Fruit fly (Drosophila melanogaster) whole organism, prepupa: ENCODE measurements around the gene CG10513.

Experiments
- CG10631 ChIP-seq: fragments of 200-800 bp; sonication (Bioruptor generic); optimal IDR thresholded peaks from 2 replicates; lab custom pipeline; 2016; ENCODE audit warnings: missing biosample characterization, missing genetic modification characterization
- CG16779 ChIP-seq: fragments of 200-800 bp; sonication (Bioruptor generic); optimal IDR thresholded peaks from 3 replicates; lab custom pipeline; 2017; ENCODE audit warnings: missing biosample characterization, mild to moderate bottlenecking, missing genetic modification characterization
- CG31627 ChIP-seq: fragments of 200-800 bp; sonication (Bioruptor generic); optimal IDR thresholded peaks from 3 replicates; lab custom pipeline; 2016; ENCODE audit warnings: missing biosample characterization, missing genetic modification characterization
- CG6792 ChIP-seq: fragments of 200-800 bp; sonication (Bioruptor generic); optimal IDR thresholded peaks from 3 replicates; lab custom pipeline; 2016; ENCODE audit warnings: missing biosample characterization, missing genetic modification characterization
- CG6854 ChIP-seq: fragments of 200-800 bp; sonication (Bioruptor generic); optimal IDR thresholded peaks from 2 replicates; lab custom pipeline; 2017; ENCODE audit warnings: missing biosample characterization, mild to moderate bottlenecking, missing genetic modification characterization
- Eip75B ChIP-seq: fragments of 200-800 bp; sonication (Bioruptor generic); optimal IDR thresholded peaks from 3 replicates; lab custom pipeline; 2016; ENCODE audit warnings: missing biosample characterization, missing genetic modification characterization
- Eip78C ChIP-seq: fragments of 200-800 bp; sonication (Bioruptor generic); peaks from one replicate; lab custom pipeline; 2016; ENCODE audit warnings: missing biosample characterization, missing genetic modification characterization
- Ets96B ChIP-seq: fragments of 200-800 bp; optimal IDR thresholded peaks from 2 replicates; lab custom pipeline; 2019; ENCODE audit warnings: missing biosample characterization, mild to moderate bottlenecking, missing genetic modification characterization, moderate library complexity
- Gug ChIP-seq: fragments of 200-800 bp; sonication (Bioruptor generic); IDR thresholded peaks from 2 replicates; pipeline ENCODE4 v1.3.6; 2022; ENCODE audit warnings: missing biosample characterization, missing genetic modification characterization
- Hr39 ChIP-seq: fragments of 200-800 bp; sonication (Bioruptor generic); optimal IDR thresholded peaks from 2 replicates; lab custom pipeline; 2016; ENCODE audit warnings: missing biosample characterization, missing genetic modification characterization
- Hr4 ChIP-seq: fragments of 200-800 bp; sonication (Bioruptor generic); optimal IDR thresholded peaks from 3 replicates; lab custom pipeline; 2016; ENCODE audit warnings: missing biosample characterization, missing genetic modification characterization
- Sox15 ChIP-seq: fragments of 200-800 bp; sonication (Bioruptor generic); optimal IDR thresholded peaks from 3 replicates; lab custom pipeline; 2016; ENCODE audit warnings: missing biosample characterization, missing genetic modification characterization
- achi ChIP-seq: fragments of 200-800 bp; sonication (Bioruptor generic); optimal IDR thresholded peaks from 3 replicates; lab custom pipeline; 2016; ENCODE audit warnings: missing biosample characterization, missing genetic modification characterization
- fd85E ChIP-seq: fragments of 200-800 bp; sonication (Bioruptor generic); optimal IDR thresholded peaks from 3 replicates; lab custom pipeline; 2016; ENCODE audit warnings: missing biosample characterization, missing genetic modification characterization

DNA sequence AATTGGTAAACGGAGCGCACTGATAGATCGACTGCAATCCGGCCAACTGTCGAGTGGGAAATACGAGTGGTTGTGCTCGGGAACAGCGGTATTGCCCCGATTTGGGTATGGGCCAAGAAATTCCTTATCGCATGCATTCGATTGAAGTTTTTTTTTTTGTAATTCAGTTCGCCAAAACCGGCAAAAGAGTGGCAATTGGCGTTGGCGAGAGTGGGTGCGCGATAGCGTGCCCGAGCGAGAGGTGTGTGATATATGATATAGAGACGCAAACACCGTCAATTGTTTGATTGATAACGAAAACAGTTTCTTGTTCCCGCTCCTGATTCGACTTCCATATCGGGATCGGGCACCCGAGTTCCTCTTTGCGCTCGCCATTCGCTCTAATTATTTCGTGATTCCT is 36.8 kb upstream of the CG10513 start, which contains the start of gene CG31087:
- TF ChIP-seq Eip75B = no peak
- no peak for TF ChIP-seq CG31627 (GFP tag; lab: Kevin White, UChicago)
- no peak for TF ChIP-seq CG10631 (GFP tag; lab: Kevin White, UChicago)
- no peak for TF ChIP-seq CG6792 (GFP tag; lab: Kevin White, UChicago)
- TF ChIP-seq Gug = no peak
- TF ChIP-seq Sox15 = no peak
- no peak for TF ChIP-seq CG16779
- TF ChIP-seq Ets96B = no peak
- no peak for TF ChIP-seq Eip78C
- TF ChIP-seq Hr4 (GFP tag; lab: Kevin White, UChicago) = no peak
- no peak for TF ChIP-seq Hr39 (GFP tag; lab: Kevin White, UChicago)
- no peak for TF ChIP-seq achi (GFP tag; lab: Kevin White, UChicago)
- no peak for TF ChIP-seq CG6854 (GFP tag; lab: Kevin White, UChicago)
- TF ChIP-seq fd85E (GFP tag; lab: Kevin White, UChicago) = no peak
